Worm (Caenorhabditis elegans): ENCODE data around the gene fbxa-169.

ce11 chrII:13678555-13679119 is 30.3 kb downstream of the fbxa-169 start:
- TF ChIP-seq snpc-4 (tag; optimal IDR thresholded peaks at IDR 0.05), result no peak
- no peak for TF ChIP-seq pag-3 (tag; optimal IDR thresholded peaks at IDR 0.05; ENCODE audit: borderline replicate concordance, insufficient read depth)
- TF ChIP-seq Y116A8C.19 (tag; optimal IDR thresholded peaks at IDR 0.05; ENCODE audit: borderline replicate concordance), result no peak

Measured in whole organism, L1 larva.